Fruit fly (Drosophila melanogaster): ENCODE data around the gene CG31145.

Gene CG31145

DNA sequence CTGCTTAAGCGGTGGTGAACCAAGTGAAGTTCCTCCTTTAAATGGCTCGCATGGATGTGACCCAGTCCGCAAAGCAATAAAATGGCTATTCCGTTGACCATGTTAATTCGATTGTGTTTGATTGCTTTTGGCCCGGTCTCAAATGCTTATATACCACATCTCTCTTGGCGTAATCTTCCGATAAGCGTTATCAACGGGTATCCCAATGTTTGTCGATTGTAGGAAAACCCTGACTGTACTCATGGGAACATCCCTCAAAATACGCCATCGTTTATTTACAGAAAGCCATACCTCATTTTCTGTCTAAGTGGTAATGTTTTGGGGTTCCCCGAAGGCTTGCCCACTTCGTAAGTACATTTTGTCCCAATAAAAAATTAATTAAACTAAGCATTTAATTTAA lies 70.5 kb downstream of the CG31145 start, which contains the start of gene CG10183:
TSS of gene CG10183 (minus strand) at position 101 of the 400 bp plus-strand sequence.
- TF ChIP-seq CTCF (optimal IDR thresholded peaks at IDR 0.05) (no peak), CG8478 (optimal IDR thresholded peaks at IDR 0.05) (no peak)

- no peak for TF ChIP-seq CTCF (optimal IDR thresholded peaks at IDR 0.05)
- no peak for TF ChIP-seq CG8478 (optimal IDR thresholded peaks at IDR 0.05)
Observed at dm6 chr3R:23596173-23596572, 73.3 kb downstream of the CG31145 start, which contains the start of gene CG16723. Gene CG16723, minus strand, starts transcription at chr3R:23596273.

DNA sequence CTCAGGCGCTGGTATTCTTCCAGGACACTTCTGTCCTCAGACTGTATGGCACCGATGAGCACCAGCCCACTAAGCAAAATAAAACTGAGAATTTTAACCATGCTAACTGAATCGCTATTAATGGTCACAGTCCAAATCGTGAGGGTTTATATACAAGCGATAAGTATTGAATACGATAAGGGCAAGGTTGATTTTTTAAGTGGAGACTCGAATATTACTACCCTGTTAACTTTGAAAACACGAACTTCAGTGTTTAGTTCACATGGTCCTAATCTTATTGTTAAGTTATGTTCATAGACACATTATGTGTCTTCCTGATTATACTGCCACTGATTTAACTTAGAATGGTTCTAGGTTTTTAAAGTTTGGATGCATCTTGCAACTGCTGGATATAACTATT lies 76.8 kb downstream of the CG31145 start, which contains the start of gene CG33337:
TSS of gene CG33337 (minus strand) at position 101 of the 400 bp plus-strand sequence.
- no peak for TF ChIP-seq CG8478 (optimal IDR thresholded peaks at IDR 0.05)

dm6 chr3R:23589719-23590118 lies 79.7 kb downstream of the CG31145 start, which contains the start of gene CG10182:
Gene CG10182, minus strand, starts transcription at chr3R:23589819.
- TF ChIP-seq CTCF (optimal IDR thresholded peaks at IDR 0.05) (no peak), CG8478 (optimal IDR thresholded peaks at IDR 0.05) (no peak)

- TF ChIP-seq CTCF (optimal IDR thresholded peaks at IDR 0.05) (no peak), CG8478 (optimal IDR thresholded peaks at IDR 0.05) (no peak)
Observed at dm6 chr3R:23576618-23577017, 92.8 kb downstream of the CG31145 start.

- no peak for TF ChIP-seq CTCF (optimal IDR thresholded peaks at IDR 0.05)
- no peak for TF ChIP-seq CG8478 (optimal IDR thresholded peaks at IDR 0.05)
Observed at dm6 chr3R:23569195-23569594, 100.3 kb downstream of the CG31145 start.

dm6 chr3R:23557244-23557643 lies 112.2 kb downstream of the CG31145 start, which contains the start of gene beat-IV:
Gene beat-IV, plus strand, starts transcription at chr3R:23557412.
- no peak for TF ChIP-seq CG8478 (optimal IDR thresholded peaks at IDR 0.05)
- TF ChIP-seq CTCF (optimal IDR thresholded peaks at IDR 0.05), result no peak

dm6 chr3R:23556843-23557242 lies 112.6 kb downstream of the CG31145 start, which contains the start of gene CG10164:
Gene CG10164, minus strand, starts transcription at chr3R:23556943.
- no peak for TF ChIP-seq CTCF (optimal IDR thresholded peaks at IDR 0.05)
- no peak for TF ChIP-seq CG8478 (optimal IDR thresholded peaks at IDR 0.05)
